Worm (Caenorhabditis elegans) whole organism, young adult: ENCODE results near the gene C01G6.2.

Experiments used
- B0035.1 ChIP-seq: sonication (generic microtip); optimal IDR thresholded peaks from 2 replicates; lab custom pipeline; 2016; ENCODE audit warnings: missing genetic modification characterization, mild to moderate bottlenecking, missing compliant biosample characterization, missing genotype, missing genetic modification reagents
- B0336.3 ChIP-seq: fragments of 200-800 bp; sonication (Bioruptor generic); IDR thresholded peaks from 2 replicates; pipeline ENCODE4 v1.3.6; 2022; ENCODE audit warnings: missing genetic modification characterization, missing compliant biosample characterization
- C17E4.6 ChIP-seq: fragments of 200-800 bp; sonication (Bioruptor generic); IDR thresholded peaks from 2 replicates; pipeline ENCODE4 v1.3.6; 2022; ENCODE audit warnings: missing genetic modification reagents, missing genetic modification characterization, missing compliant biosample characterization
- F37B4.10 ChIP-seq: fragments of 200-800 bp; sonication (Bioruptor generic); IDR thresholded peaks from 2 replicates; pipeline ENCODE4 v1.3.6; 2022; ENCODE audit warnings: missing genetic modification characterization, missing compliant biosample characterization
- F57A8.1 ChIP-seq: fragments of 200-800 bp; sonication (Bioruptor generic); optimal IDR thresholded peaks from 2 replicates; lab custom pipeline; 2018; ENCODE audit warnings: mild to moderate bottlenecking, missing genetic modification characterization, moderate library complexity, missing compliant biosample characterization
- K11D2.4 ChIP-seq: fragments of 200-800 bp; sonication (Bioruptor generic); IDR thresholded peaks from 2 replicates; pipeline ENCODE4 v1.3.6; 2022; ENCODE audit warnings: missing genetic modification reagents, missing genetic modification characterization, missing compliant biosample characterization
- T26A5.8 ChIP-seq: sonication (generic microtip); optimal IDR thresholded peaks from 2 replicates; lab custom pipeline; 2016; ENCODE audit warnings: missing genetic modification characterization, missing compliant biosample characterization
- Y53F4B.3 ChIP-seq: fragments of 200-800 bp; sonication (Bioruptor generic); IDR thresholded peaks from 2 replicates; pipeline ENCODE4 v1.3.6; 2022; ENCODE audit warnings: missing genetic modification reagents, missing genetic modification characterization, missing compliant biosample characterization
- Y53G8AR.9 ChIP-seq: fragments of 200-800 bp; sonication (Bioruptor generic); conservative IDR thresholded peaks from 2 replicates; pipeline ENCODE4 v1.3.6; 2022; ENCODE audit warnings: missing genetic modification reagents, missing genetic modification characterization, missing compliant biosample characterization
- aptf-2 ChIP-seq: fragments of 200-800 bp; sonication (Bioruptor generic); conservative IDR thresholded peaks from 2 replicates; pipeline ENCODE4 v1.3.6; 2022; ENCODE audit warnings: missing genetic modification reagents, missing genetic modification characterization, missing compliant biosample characterization
- aptf-3 ChIP-seq: fragments of 200-800 bp; sonication (Bioruptor generic); IDR thresholded peaks from 2 replicates; pipeline ENCODE4 v1.3.6; 2022; ENCODE audit warnings: missing genetic modification characterization, missing compliant biosample characterization
- atf-7 ChIP-seq: sonication (generic microtip); optimal IDR thresholded peaks from 2 replicates; lab custom pipeline; 2017; ENCODE audit warnings: mild to moderate bottlenecking, missing genetic modification characterization, missing compliant biosample characterization
- attf-3 ChIP-seq: fragments of 200-800 bp; sonication (Bioruptor generic); conservative IDR thresholded peaks from 2 replicates; pipeline ENCODE4 v1.3.6; 2022; ENCODE audit warnings: missing genetic modification reagents, missing genetic modification characterization, missing compliant biosample characterization
- cebp-2 ChIP-seq: fragments of 200-800 bp; sonication (Bioruptor generic); IDR thresholded peaks from 2 replicates; pipeline ENCODE4 v1.3.6; 2022; ENCODE audit warnings: missing genetic modification characterization, missing compliant biosample characterization
- ceh-100 ChIP-seq: fragments of 200-800 bp; sonication (Bioruptor generic); IDR thresholded peaks from 2 replicates; pipeline ENCODE4 v1.3.6; 2022; ENCODE audit warnings: missing genetic modification reagents, missing genetic modification characterization, missing compliant biosample characterization
- ceh-58 ChIP-seq: fragments of 200-800 bp; sonication (Bioruptor generic); IDR thresholded peaks from 2 replicates; pipeline ENCODE4 v1.3.6; 2022; ENCODE audit warnings: missing genetic modification characterization, missing compliant biosample characterization
- egrh-3 ChIP-seq: fragments of 200-800 bp; sonication (Bioruptor generic); IDR thresholded peaks from 2 replicates; pipeline ENCODE4 v1.3.6; 2022; ENCODE audit warnings: missing genetic modification reagents, missing genetic modification characterization, missing compliant biosample characterization
- fkh-3 ChIP-seq: sonication (generic microtip); optimal IDR thresholded peaks from 2 replicates; lab custom pipeline; 2016; ENCODE audit warnings: mild to moderate bottlenecking, missing genetic modification characterization, missing compliant biosample characterization
- hmg-1.2 ChIP-seq: fragments of 200-800 bp; sonication (Bioruptor generic); IDR thresholded peaks from 2 replicates; pipeline ENCODE4 v1.3.6; 2022; ENCODE audit warnings: missing genetic modification reagents, missing genetic modification characterization, missing compliant biosample characterization
- hrde-1 ChIP-seq: sonication (generic microtip); optimal IDR thresholded peaks from 2 replicates; lab custom pipeline; 2016; ENCODE audit warnings: missing genetic modification characterization, mild to moderate bottlenecking, missing compliant biosample characterization, moderate library complexity, missing genotype, missing genetic modification reagents, borderline replicate concordance
- let-607 ChIP-seq, 2 experiments: fragments of 200-800 bp in 1 of 2; sonication (Bioruptor generic) in 1 of 2; sonication (generic microtip) in 1 of 2; optimal IDR thresholded peaks; 2 replicates each; lab custom pipeline; 2016 to 2018; ENCODE audit warnings: mild to moderate bottlenecking in 2 of 2, missing compliant biosample characterization in 2 of 2, missing genetic modification characterization in 2 of 2, moderate library complexity in 2 of 2, missing genotype in 1 of 2
- lin-40 ChIP-seq: sonication (generic microtip); optimal IDR thresholded peaks from 2 replicates; lab custom pipeline; 2016; ENCODE audit warnings: missing genetic modification characterization, mild to moderate bottlenecking, missing compliant biosample characterization, missing genotype, missing genetic modification reagents
- madf-6 ChIP-seq: fragments of 200-800 bp; sonication (Bioruptor generic); IDR thresholded peaks from 2 replicates; pipeline ENCODE4 v1.3.6; 2022; ENCODE audit warnings: missing genetic modification reagents, missing genetic modification characterization, missing compliant biosample characterization
- mcd-1 ChIP-seq: fragments of 200-800 bp; sonication (Bioruptor generic); IDR thresholded peaks from 2 replicates; pipeline ENCODE4 v1.3.6; 2022; ENCODE audit warnings: missing genetic modification reagents, missing genetic modification characterization, missing compliant biosample characterization
- mes-4 ChIP-seq: sonication (generic microtip); optimal IDR thresholded peaks from 2 replicates; lab custom pipeline; 2016; ENCODE audit warnings: missing genotype, missing genetic modification characterization, missing compliant biosample characterization
- nfya-1 ChIP-seq: sonication (generic microtip); optimal IDR thresholded peaks from 2 replicates; lab custom pipeline; 2017; ENCODE audit warnings: antibody characterized with exemption, missing compliant biosample characterization, missing genetic modification characterization, borderline replicate concordance; ENCODE audit not compliant: insufficient read depth
- pbrm-1 ChIP-seq: fragments of 200-800 bp; sonication (Bioruptor generic); IDR thresholded peaks from 2 replicates; pipeline ENCODE4 v1.3.6; 2022; ENCODE audit warnings: missing genetic modification reagents, missing genetic modification characterization, missing compliant biosample characterization
- rcor-1 ChIP-seq: fragments of 200-800 bp; sonication (Bioruptor generic); IDR thresholded peaks from 2 replicates; pipeline ENCODE4 v1.3.6; 2022; ENCODE audit warnings: missing genetic modification reagents, missing genetic modification characterization, missing compliant biosample characterization
- repo-1 ChIP-seq: sonication (generic microtip); optimal IDR thresholded peaks from 2 replicates; lab custom pipeline; 2017; ENCODE audit warnings: mild to moderate bottlenecking, missing genetic modification characterization, missing compliant biosample characterization
- snpc-1.3 ChIP-seq: sonication (generic microtip); optimal IDR thresholded peaks from 2 replicates; lab custom pipeline; 2017; ENCODE audit warnings: missing genetic modification characterization, mild to moderate bottlenecking, missing compliant biosample characterization, antibody characterized with exemption, moderate library complexity, missing genotype, missing genetic modification reagents; ENCODE audit not compliant: insufficient read depth
- snpc-3.4 ChIP-seq: sonication (generic microtip); optimal IDR thresholded peaks from 2 replicates; lab custom pipeline; 2017; ENCODE audit warnings: missing genetic modification characterization, mild to moderate bottlenecking, missing compliant biosample characterization, antibody characterized with exemption, moderate library complexity, missing genotype, missing genetic modification reagents
- tbp1 ChIP-seq: fragments of 200-800 bp; sonication (Bioruptor generic); optimal IDR thresholded peaks from 2 replicates; lab custom pipeline; 2018; ENCODE audit warnings: mild to moderate bottlenecking, missing genetic modification characterization, missing compliant biosample characterization
- unc-62 ChIP-seq: fragments of 150-350 bp; optimal IDR thresholded peaks from 2 replicates; lab custom pipeline; 2014; ENCODE audit warnings: missing biosample characterization, missing genetic modification reagents, missing genetic modification characterization
- xnd-1 ChIP-seq: sonication (generic microtip); optimal IDR thresholded peaks from 2 replicates; lab custom pipeline; 2016; ENCODE audit warnings: missing genotype, missing genetic modification reagents, missing genetic modification characterization, missing compliant biosample characterization
- ztf-26 ChIP-seq: sonication (generic microtip); optimal IDR thresholded peaks from 2 replicates; lab custom pipeline; 2017; ENCODE audit warnings: missing genetic modification characterization, missing compliant biosample characterization
- ztf-3 ChIP-seq: fragments of 200-800 bp; sonication (Bioruptor generic); optimal IDR thresholded peaks from 2 replicates; lab custom pipeline; 2018; ENCODE audit warnings: mild to moderate bottlenecking, missing genetic modification characterization, missing compliant biosample characterization
- ztf-6 ChIP-seq: fragments of 200-800 bp; sonication (Bioruptor generic); IDR thresholded peaks from 2 replicates; pipeline ENCODE4 v1.3.6; 2022; ENCODE audit warnings: missing genetic modification reagents, missing genetic modification characterization, missing compliant biosample characterization

The C01G6.2 gene

DNA sequence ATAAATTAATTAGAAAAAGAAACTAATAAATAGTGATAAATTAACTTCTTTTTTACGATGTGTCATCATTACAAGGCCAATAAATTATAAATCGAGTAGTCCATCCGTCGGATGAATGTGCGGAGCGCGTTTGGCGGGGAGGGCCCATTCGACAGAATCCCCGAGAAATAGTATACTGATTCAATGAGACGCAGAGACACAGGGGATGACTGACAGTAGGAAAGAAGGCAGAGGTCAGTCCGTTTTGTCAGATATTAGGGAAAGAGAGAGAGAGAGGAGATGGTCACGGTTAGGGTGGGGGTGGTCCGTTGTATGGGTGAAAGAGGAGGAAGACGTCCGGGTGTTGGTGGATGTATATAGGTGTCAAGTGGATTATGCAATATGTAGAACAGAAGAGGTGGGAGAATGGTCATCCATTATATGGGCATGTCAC, 41.8 kb downstream of the C01G6.2 start:
- TF ChIP-seq tbp1 (GFP tag; lab: Kevin White, UChicago) (no peak), repo-1 (tag; lab: Kevin White, UChicago) (no peak), ceh-100 (no peak), aptf-3 (GFP tag; lab: Robert Waterston, UW) (no peak), K11D2.4 (GFP tag; lab: Robert Waterston, UW) (no peak), T26A5.8 (tag; lab: Kevin White, UChicago) (no peak), hmg-1.2 (peak; percentile 66), unc-62 (peak; percentile 19), lin-40 (tag; lab: Kevin White, UChicago) (no peak), snpc-3.4 (tag; lab: Kevin White, UChicago) (no peak)
- TF ChIP-seq, all 124 proteins: peak for 2

DNA sequence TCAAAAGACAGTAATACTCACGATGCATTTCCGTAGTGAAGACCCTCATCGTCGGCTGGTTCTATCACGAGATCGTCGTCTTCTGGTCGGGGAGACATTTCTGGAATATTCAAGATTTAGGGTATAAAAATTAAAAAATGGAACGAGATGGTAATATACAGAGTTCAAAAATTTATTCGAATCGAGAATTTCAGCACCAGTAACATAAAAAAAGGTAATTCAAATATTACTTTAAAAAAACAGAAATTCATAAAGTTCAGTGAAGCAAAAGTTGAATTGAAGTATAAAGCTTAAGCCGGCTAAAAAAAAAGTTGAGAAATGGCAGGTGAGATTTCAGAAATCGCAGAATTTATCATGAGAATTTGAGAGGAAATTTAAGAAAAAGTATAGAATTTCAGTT, 43.3 kb downstream of the C01G6.2 start, which contains the start of gene cam-1:
Gene cam-1, minus strand, starts transcription at position 101 of the 400 bp plus-strand sequence.
- no peak for TF ChIP-seq Y53G8AR.9 (GFP tag; lab: Robert Waterston, UW)
- no peak for TF ChIP-seq repo-1 (tag; lab: Kevin White, UChicago)
- no peak for TF ChIP-seq lin-40 (tag; lab: Kevin White, UChicago)
- no peak for TF ChIP-seq rcor-1
- no peak for TF ChIP-seq egrh-3 (GFP tag; lab: Robert Waterston, UW)
- TF ChIP-seq ztf-6 (GFP tag; lab: Robert Waterston, UW) = no peak
- TF ChIP-seq ztf-26 (tag; lab: Kevin White, UChicago) = no peak
- no peak for TF ChIP-seq let-607 (tag; optimal IDR thresholded peaks at IDR 0.05; lab: Kevin White, UChicago)
- TF ChIP-seq mcd-1 (GFP tag; lab: Robert Waterston, UW) = no peak
- TF ChIP-seq aptf-2 (GFP tag; lab: Robert Waterston, UW) = no peak
- no peak for TF ChIP-seq Y53F4B.3 (GFP tag; lab: Robert Waterston, UW)
- TF ChIP-seq tbp1 (GFP tag; lab: Kevin White, UChicago) = no peak
- no peak for TF ChIP-seq atf-7 (tag; lab: Kevin White, UChicago)
- TF ChIP-seq ztf-3 = no peak
- TF ChIP-seq fkh-3 (tag; lab: Kevin White, UChicago) = no peak
- TF ChIP-seq snpc-1.3 (tag; lab: Kevin White, UChicago) = no peak
- no peak for TF ChIP-seq F37B4.10 (GFP tag; lab: Robert Waterston, UW)
- no peak for TF ChIP-seq ceh-58 (GFP tag; lab: Robert Waterston, UW)

DNA sequence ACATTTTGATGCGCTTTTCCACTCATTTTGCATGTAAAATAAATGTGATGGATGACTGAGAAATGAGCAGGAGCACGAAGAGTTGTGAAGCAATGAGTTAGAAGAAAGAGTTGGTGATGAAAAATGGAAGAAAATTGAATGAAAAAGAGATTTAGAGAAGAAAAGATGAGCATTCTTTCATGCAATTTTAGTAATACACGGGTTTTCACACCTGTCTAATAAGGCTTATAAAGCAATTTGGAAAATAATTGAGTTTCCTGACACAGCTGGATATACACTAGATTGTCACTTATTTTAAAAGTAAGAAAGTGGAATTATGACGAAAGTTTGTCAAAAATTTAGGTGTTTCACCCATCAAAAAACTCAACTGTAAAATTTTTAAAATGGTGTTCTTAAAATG, 43.9 kb downstream of the C01G6.2 start:
- no peak for TF ChIP-seq nfya-1 (tag; lab: Kevin White, UChicago)
- no peak for TF ChIP-seq cebp-2 (GFP tag; lab: Robert Waterston, UW)
- no peak for TF ChIP-seq Y53F4B.3 (GFP tag; lab: Robert Waterston, UW)
- no peak for TF ChIP-seq B0336.3
- TF ChIP-seq aptf-3 (GFP tag; lab: Robert Waterston, UW) = no peak
- no peak for TF ChIP-seq hrde-1 (tag; lab: Kevin White, UChicago)
- TF ChIP-seq snpc-1.3 (tag; lab: Kevin White, UChicago) = no peak
- no peak for TF ChIP-seq xnd-1
- no peak for TF ChIP-seq mes-4 (tag; lab: Kevin White, UChicago)
- no peak for TF ChIP-seq madf-6 (GFP tag; lab: Robert Waterston, UW)
- TF ChIP-seq F57A8.1 (GFP tag; lab: Kevin White, UChicago) = no peak
- TF ChIP-seq B0035.1 (tag; lab: Kevin White, UChicago) = no peak
- no peak for TF ChIP-seq attf-3 (GFP tag; lab: Robert Waterston, UW)
- no peak for TF ChIP-seq C17E4.6 (GFP tag; lab: Robert Waterston, UW)
- no peak for TF ChIP-seq pbrm-1 (GFP tag; lab: Robert Waterston, UW)
